Fruit fly (Drosophila melanogaster) whole organism, embryonic: ENCODE data around the gene mdu.

Source experiments
- Atf3 ChIP-seq: fragments of 200-800 bp; sonication (Bioruptor generic); optimal IDR thresholded peaks from 3 replicates; lab custom pipeline; 2016; ENCODE audit warnings: missing biosample characterization, missing genetic modification characterization
- B-H2 ChIP-seq: fragments of 200-800 bp; sonication (Bioruptor generic); optimal IDR thresholded peaks from 2 replicates; lab custom pipeline; 2018; ENCODE audit warnings: missing biosample characterization, mild to moderate bottlenecking, missing genetic modification characterization
- CG10274 ChIP-seq: fragments of 200-800 bp; sonication (Bioruptor generic); optimal IDR thresholded peaks from 3 replicates; lab custom pipeline; 2017; ENCODE audit warnings: missing biosample characterization, mild to moderate bottlenecking, missing genetic modification characterization
- CG10321 ChIP-seq: fragments of 200-800 bp; sonication (Bioruptor generic); IDR thresholded peaks from 2 replicates; pipeline ENCODE4 v1.3.6; 2022; ENCODE audit warnings: missing biosample characterization, missing genetic modification characterization
- CG12155 ChIP-seq: fragments of 200-800 bp; sonication (Bioruptor generic); optimal IDR thresholded peaks from 3 replicates; lab custom pipeline; 2016; ENCODE audit warnings: missing biosample characterization, missing genetic modification characterization
- CG12236 ChIP-seq: fragments of 200-800 bp; sonication (Bioruptor generic); optimal IDR thresholded peaks from 2 replicates; lab custom pipeline; 2016; ENCODE audit warnings: missing biosample characterization, missing genetic modification characterization
- CG13296 ChIP-seq: fragments of 200-800 bp; sonication (Bioruptor generic); optimal IDR thresholded peaks from 3 replicates; lab custom pipeline; 2018; ENCODE audit warnings: missing biosample characterization, mild to moderate bottlenecking, missing genetic modification characterization
- CG14050 ChIP-seq: fragments of 200-800 bp; sonication (Bioruptor generic); IDR thresholded peaks from 3 replicates; pipeline ENCODE4 v1.3.6; 2022; ENCODE audit warnings: missing biosample characterization, missing genetic modification characterization
- CG15073 ChIP-seq: fragments of 200-800 bp; sonication (Bioruptor generic); optimal IDR thresholded peaks from 2 replicates; lab custom pipeline; 2016; ENCODE audit warnings: missing biosample characterization, missing genetic modification characterization
- CG15696 ChIP-seq: fragments of 200-800 bp; sonication (Bioruptor generic); optimal IDR thresholded peaks from 2 replicates; lab custom pipeline; 2019; ENCODE audit warnings: missing biosample characterization, mild to moderate bottlenecking, missing genetic modification characterization, moderate library complexity
- CG1602 ChIP-seq: fragments of 200-800 bp; sonication (Bioruptor generic); optimal IDR thresholded peaks from 3 replicates; lab custom pipeline; 2016; ENCODE audit warnings: missing biosample characterization, missing genetic modification characterization
- CG17359 ChIP-seq: fragments of 200-800 bp; sonication (Bioruptor generic); optimal IDR thresholded peaks from 3 replicates; lab custom pipeline; 2018; ENCODE audit warnings: missing biosample characterization, mild to moderate bottlenecking, missing genetic modification characterization, moderate library complexity
- CG31365 ChIP-seq: fragments of 200-800 bp; sonication (Bioruptor generic); optimal IDR thresholded peaks from 2 replicates; lab custom pipeline; 2018; ENCODE audit warnings: missing biosample characterization, mild to moderate bottlenecking, missing genetic modification characterization
- CG4328 ChIP-seq: fragments of 200-800 bp; sonication (Bioruptor generic); optimal IDR thresholded peaks from 3 replicates; lab custom pipeline; 2017; ENCODE audit warnings: missing biosample characterization, missing genetic modification reagents, missing genetic modification characterization
- CG4360 ChIP-seq: fragments of 200-800 bp; sonication (Bioruptor generic); IDR thresholded peaks from 2 replicates; pipeline ENCODE4 v1.3.6; 2022; ENCODE audit warnings: missing biosample characterization, missing genetic modification characterization
- CG4730 ChIP-seq: fragments of 200-800 bp; sonication (Bioruptor generic); IDR thresholded peaks from 2 replicates; pipeline ENCODE4 v1.3.6; 2022; ENCODE audit warnings: missing biosample characterization, missing genetic modification characterization
- CG6175 ChIP-seq: fragments of 200-800 bp; sonication (Bioruptor generic); IDR thresholded peaks from 3 replicates; pipeline ENCODE4 v1.3.6; 2022; ENCODE audit warnings: missing biosample characterization, missing genetic modification characterization
- CG6254 ChIP-seq: fragments of 200-800 bp; sonication (Bioruptor generic); optimal IDR thresholded peaks from 3 replicates; lab custom pipeline; 2017; ENCODE audit warnings: mild to moderate bottlenecking, missing biosample characterization, missing genetic modification reagents, missing genetic modification characterization
- CG6683 ChIP-seq: fragments of 200-800 bp; sonication (Bioruptor generic); optimal IDR thresholded peaks from 2 replicates; lab custom pipeline; 2017; ENCODE audit warnings: missing biosample characterization, mild to moderate bottlenecking, missing genetic modification characterization, missing genetic modification reagents
- CG7372 ChIP-seq: fragments of 200-800 bp; sonication (Bioruptor generic); IDR thresholded peaks from 2 replicates; pipeline ENCODE4 v1.3.6; 2022; ENCODE audit warnings: missing biosample characterization, missing genetic modification characterization
- CG7839 ChIP-seq: fragments of 200-800 bp; sonication (Bioruptor generic); optimal IDR thresholded peaks from 3 replicates; lab custom pipeline; 2018; ENCODE audit warnings: missing biosample characterization, mild to moderate bottlenecking, missing genetic modification characterization, moderate library complexity
- CG8924 ChIP-seq: fragments of 200-800 bp; optimal IDR thresholded peaks from 3 replicates; lab custom pipeline; 2019; ENCODE audit warnings: missing biosample characterization, mild to moderate bottlenecking, missing genetic modification characterization, moderate library complexity
- D19A ChIP-seq: fragments of 200-800 bp; optimal IDR thresholded peaks from 3 replicates; lab custom pipeline; 2019; ENCODE audit warnings: missing biosample characterization, mild to moderate bottlenecking, missing genetic modification characterization, moderate library complexity
- Eip74EF ChIP-seq, 2 experiments: fragments of 200-800 bp in 1 of 2; fragments of >200 bp in 1 of 2; sonication (Bioruptor generic) in 1 of 2; optimal IDR thresholded peaks; 2 replicates each; lab custom pipeline; 2017 to 2019; ENCODE audit warnings: missing biosample characterization in 2 of 2, missing genetic modification characterization in 2 of 2, mild to moderate bottlenecking in 1 of 2, moderate library complexity in 1 of 2
- Fer1 ChIP-seq: fragments of 200-800 bp; sonication (Bioruptor generic); optimal IDR thresholded peaks from 2 replicates; lab custom pipeline; 2017; ENCODE audit warnings: missing biosample characterization, mild to moderate bottlenecking, missing genetic modification characterization
- Gsc ChIP-seq: fragments of 200-800 bp; sonication (Bioruptor generic); IDR thresholded peaks from 2 replicates; pipeline ENCODE4 v1.3.6; 2022; ENCODE audit warnings: missing biosample characterization, missing genetic modification characterization
- Gug ChIP-seq: fragments of 200-800 bp; sonication (Bioruptor generic); IDR thresholded peaks from 4 replicates; pipeline ENCODE4 v1.3.6; 2022; ENCODE audit warnings: missing biosample characterization, missing genetic modification characterization
- Jarid2 ChIP-seq: fragments of 200-800 bp; sonication (Bioruptor generic); optimal IDR thresholded peaks from 3 replicates; lab custom pipeline; 2017; ENCODE audit warnings: mild to moderate bottlenecking, missing biosample characterization, missing genetic modification reagents, missing genetic modification characterization
- Mrtf ChIP-seq: fragments of 200-800 bp; sonication (Bioruptor generic); IDR thresholded peaks from 3 replicates; pipeline ENCODE4 v1.3.6; 2022; ENCODE audit warnings: missing biosample characterization, missing genetic modification characterization
- Ravus ChIP-seq: fragments of 200-800 bp; sonication (Bioruptor generic); IDR thresholded peaks from 2 replicates; pipeline ENCODE4 v1.3.6; 2022; ENCODE audit warnings: missing biosample characterization, missing genetic modification characterization
- Rfx ChIP-seq: fragments of 200-800 bp; sonication (Bioruptor generic); IDR thresholded peaks from 2 replicates; pipeline ENCODE4 v1.3.6; 2022; ENCODE audit warnings: missing biosample characterization, missing genetic modification characterization
- Taf1 ChIP-seq: fragments of 200-800 bp; sonication (Bioruptor generic); IDR thresholded peaks from 2 replicates; pipeline ENCODE4 v1.3.6; 2022; ENCODE audit warnings: missing biosample characterization, missing genetic modification characterization
- abd-A ChIP-seq: fragments of 200-800 bp; sonication (Bioruptor generic); optimal IDR thresholded peaks from 3 replicates; lab custom pipeline; 2019; ENCODE audit warnings: missing biosample characterization, mild to moderate bottlenecking, missing genetic modification characterization, moderate library complexity
- chif ChIP-seq, 2 experiments: fragments of 200-800 bp; sonication (Bioruptor generic); optimal IDR thresholded peaks; 3 replicates each; lab custom pipeline; 2016; ENCODE audit warnings: missing biosample characterization in 2 of 2, missing genetic modification characterization in 2 of 2
- dan ChIP-seq: fragments of 200-800 bp; sonication (Bioruptor generic); IDR thresholded peaks from 2 replicates; pipeline ENCODE4 v1.3.6; 2022; ENCODE audit warnings: missing biosample characterization, missing genetic modification characterization
- dimm ChIP-seq: fragments of 200-800 bp; sonication (Bioruptor generic); IDR thresholded peaks from 2 replicates; pipeline ENCODE4 v1.3.6; 2022; ENCODE audit warnings: missing biosample characterization, missing genetic modification characterization
- emc ChIP-seq: fragments of 200-800 bp; sonication (Bioruptor generic); optimal IDR thresholded peaks from 2 replicates; lab custom pipeline; 2016; ENCODE audit warnings: missing biosample characterization, missing genetic modification characterization
- ems ChIP-seq: fragments of 200-800 bp; sonication (Bioruptor generic); optimal IDR thresholded peaks from 3 replicates; lab custom pipeline; 2016; ENCODE audit warnings: missing biosample characterization, missing genetic modification characterization
- fd102C ChIP-seq: fragments of 200-800 bp; sonication (Bioruptor generic); optimal IDR thresholded peaks from 2 replicates; lab custom pipeline; 2018; ENCODE audit warnings: missing biosample characterization, mild to moderate bottlenecking, missing genetic modification characterization, moderate library complexity
- grn ChIP-seq: fragments of 200-800 bp; sonication (Bioruptor generic); optimal IDR thresholded peaks from 3 replicates; lab custom pipeline; 2017; ENCODE audit warnings: missing biosample characterization, missing genetic modification characterization
- ken ChIP-seq: fragments of 200-800 bp; sonication (Bioruptor generic); IDR thresholded peaks from 3 replicates; pipeline ENCODE4 v1.3.6; 2022; ENCODE audit warnings: missing biosample characterization, missing genetic modification characterization
- lab ChIP-seq: fragments of 200-800 bp; sonication (Bioruptor generic); optimal IDR thresholded peaks from 3 replicates; lab custom pipeline; 2017; ENCODE audit warnings: missing biosample characterization, missing genetic modification characterization, mild to moderate bottlenecking, moderate library complexity, missing genetic modification reagents
- lmd ChIP-seq: fragments of 200-800 bp; sonication (Bioruptor generic); IDR thresholded peaks from 2 replicates; pipeline ENCODE4 v1.3.6; 2022; ENCODE audit warnings: missing biosample characterization, missing genetic modification characterization
- prd ChIP-seq, 3 experiments: fragments of >200 bp in 2 of 3; fragments of 200-800 bp in 1 of 3; sonication (Bioruptor generic) in 1 of 3; optimal IDR thresholded peaks in 2 of 3; IDR thresholded peaks in 1 of 3; 2 replicates in 2 of 3; 3 replicates in 1 of 3; pipeline versions ENCODE4 v1.3.6 to Lab custom; 2017 to 2022; ENCODE audit warnings: missing biosample characterization in 1 of 3, missing genetic modification characterization in 1 of 3
- pum ChIP-seq: fragments of 200-800 bp; sonication (Bioruptor generic); optimal IDR thresholded peaks from 2 replicates; lab custom pipeline; 2016; ENCODE audit warnings: missing biosample characterization, missing genetic modification characterization
- ro ChIP-seq: fragments of 200-800 bp; sonication (Bioruptor generic); IDR thresholded peaks from 2 replicates; pipeline ENCODE4 v1.3.6; 2022; ENCODE audit warnings: missing biosample characterization, missing genetic modification characterization
- schlank ChIP-seq: fragments of 200-800 bp; sonication (Bioruptor generic); optimal IDR thresholded peaks from 2 replicates; lab custom pipeline; 2018; ENCODE audit warnings: missing biosample characterization, mild to moderate bottlenecking, missing genetic modification characterization
- scrt ChIP-seq: fragments of 200-800 bp; sonication (Bioruptor generic); optimal IDR thresholded peaks from 2 replicates; lab custom pipeline; 2018; ENCODE audit warnings: missing biosample characterization, mild to moderate bottlenecking, missing genetic modification characterization, moderate library complexity
- tna ChIP-seq: fragments of 200-800 bp; sonication (Bioruptor generic); IDR thresholded peaks from 2 replicates; pipeline ENCODE4 v1.3.6; 2022; ENCODE audit warnings: missing biosample characterization, missing genetic modification characterization; ENCODE audit not compliant: partially characterized antibody
- zen ChIP-seq: fragments of 200-800 bp; sonication (Bioruptor generic); optimal IDR thresholded peaks from 3 replicates; lab custom pipeline; 2018; ENCODE audit warnings: missing biosample characterization, mild to moderate bottlenecking, missing genetic modification characterization, moderate library complexity

The mdu gene

DNA sequence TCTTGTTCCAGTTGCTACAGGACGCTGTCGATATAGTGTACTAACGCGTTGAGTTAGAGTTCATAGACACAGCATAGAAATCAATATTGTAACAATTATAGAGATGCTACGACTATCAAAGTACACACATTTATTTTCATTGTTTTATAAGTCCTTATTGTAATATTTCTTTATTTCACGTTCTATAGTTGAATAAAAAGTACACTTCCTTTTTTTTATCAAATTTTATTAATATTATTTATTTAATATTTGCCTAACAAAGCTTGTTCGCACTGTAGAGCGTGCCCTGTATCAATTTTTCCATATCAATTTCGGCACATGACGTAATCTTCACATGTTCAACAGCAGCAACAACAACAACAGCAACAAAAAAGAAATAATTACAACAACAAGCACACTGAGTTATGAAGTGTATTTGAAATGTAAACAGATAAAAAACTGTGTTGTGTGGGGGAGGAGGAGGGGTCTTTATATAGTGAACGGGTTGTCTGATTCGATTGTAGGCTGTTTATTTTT is 23.0 kb upstream of the mdu start (continued):
- TF ChIP-seq CG4360 (peak; percentile 88), emc (GFP tag; lab: Kevin White, UChicago) (no peak), Fer1 (GFP tag; lab: Kevin White, UChicago) (peak; percentile 86), CG1602 (GFP tag; lab: Kevin White, UChicago) (peak; percentile 48), CG15696 (peak; percentile 53), tna (GFP tag; lab: Robert Waterston, UW) (no peak), ken (GFP tag; lab: Robert Waterston, UW) (0 out of 3 replicates have a peak, but pooled peaks have one; percentile 8), CG14050 (GFP tag; lab: Robert Waterston, UW) (peak; percentile 71), Rfx (GFP tag; lab: Robert Waterston, UW) (peak; percentile 82), CG6254 (peak; percentile 65), lmd (GFP tag; lab: Robert Waterston, UW) (peak; percentile 78), Taf1 (GFP tag; lab: Robert Waterston, UW) (peak; percentile 79), CG7839 (tag; lab: Kevin White, UChicago) (peak; percentile 88), CG6175 (peak; percentile 54; the same call in 1 of the 3 replicates), CG17359 (tag; lab: Kevin White, UChicago) (peak; percentile 77), fd102C (GFP tag; lab: Kevin White, UChicago) (no peak), Gug (GFP tag; lab: Robert Waterston, UW) (peak; percentile 55; the same call in 2 of the 4 replicates), B-H2 (GFP tag; lab: Kevin White, UChicago) (peak; percentile 34), CG4730 (GFP tag; lab: Robert Waterston, UW) (peak; percentile 56), Jarid2 (GFP tag; lab: Kevin White, UChicago) (peak; percentile 43), CG4328 (peak; percentile 79), CG8924 (tag; lab: Kevin White, UChicago) (peak; percentile 89), ems (GFP tag; lab: Kevin White, UChicago) (peak; percentile 16), abd-A (tag; lab: Kevin White, UChicago) (peak; percentile 81), Atf3 (GFP tag; lab: Kevin White, UChicago) (no peak), lab (GFP tag; lab: Kevin White, UChicago) (peak; percentile 87), Eip74EF (GFP tag; optimal IDR thresholded peaks at IDR 0.05; lab: Kevin White, UChicago) (peak in 1 of 2 experiments; percentile 59), CG13296 (GFP tag; lab: Kevin White, UChicago) (peak; percentile 90), CG12236 (GFP tag; lab: Kevin White, UChicago) (no peak), Gsc (GFP tag; lab: Robert Waterston, UW) (no peak), chif (GFP tag; optimal IDR thresholded peaks at IDR 0.05; lab: Kevin White, UChicago) (peak in 1 of 2 experiments; percentile 26), schlank (peak; percentile 48), scrt (GFP tag; lab: Kevin White, UChicago) (peak; percentile 75), Ravus (peak; percentile 36), pum (GFP tag; lab: Kevin White, UChicago) (no peak), CG12155 (peak; percentile 69), CG31365 (tag; lab: Kevin White, UChicago) (no peak), zen (tag; lab: Kevin White, UChicago) (peak; percentile 47), CG10274 (GFP tag; lab: Kevin White, UChicago) (peak; percentile 39), CG6683 (GFP tag; lab: Kevin White, UChicago) (peak; percentile 35), grn (GFP tag; lab: Kevin White, UChicago) (no peak), dimm (GFP tag; lab: Robert Waterston, UW) (no peak), ro (no peak), D19A (tag; lab: Kevin White, UChicago) (peak; percentile 82), prd (optimal IDR thresholded peaks at IDR 0.05; lab: Kevin White, UChicago) (no peak), prd (GFP tag; IDR thresholded peaks at IDR 0.05; lab: Robert Waterston, UW) (peak; percentile 78), dan (GFP tag; lab: Robert Waterston, UW) (no peak), Mrtf (GFP tag; lab: Robert Waterston, UW) (0 out of 3 replicates have a peak, but pooled peaks have one; percentile 52), CG15073 (no peak), CG7372 (GFP tag; lab: Robert Waterston, UW) (peak; percentile 80), CG10321 (GFP tag; lab: Robert Waterston, UW) (no peak)
